Worm (Caenorhabditis elegans) whole organism, L2 larva: ENCODE results near the gene B0222.5.

ENCODE experiments used
- ceh-82 ChIP-seq: fragments of 150-350 bp; optimal IDR thresholded peaks from 2 replicates; lab custom pipeline; 2014; ENCODE audit warnings: missing biosample characterization, missing genetic modification characterization
- egl-27 ChIP-seq: sonication (generic microtip); optimal IDR thresholded peaks from 3 replicates; lab custom pipeline; 2017; ENCODE audit warnings: missing biosample characterization, missing genetic modification reagents, missing genetic modification characterization
- nhr-6 ChIP-seq: fragments of 150-350 bp; optimal IDR thresholded peaks from 2 replicates; lab custom pipeline; 2014; ENCODE audit warnings: missing biosample characterization, missing genetic modification characterization

DNA sequence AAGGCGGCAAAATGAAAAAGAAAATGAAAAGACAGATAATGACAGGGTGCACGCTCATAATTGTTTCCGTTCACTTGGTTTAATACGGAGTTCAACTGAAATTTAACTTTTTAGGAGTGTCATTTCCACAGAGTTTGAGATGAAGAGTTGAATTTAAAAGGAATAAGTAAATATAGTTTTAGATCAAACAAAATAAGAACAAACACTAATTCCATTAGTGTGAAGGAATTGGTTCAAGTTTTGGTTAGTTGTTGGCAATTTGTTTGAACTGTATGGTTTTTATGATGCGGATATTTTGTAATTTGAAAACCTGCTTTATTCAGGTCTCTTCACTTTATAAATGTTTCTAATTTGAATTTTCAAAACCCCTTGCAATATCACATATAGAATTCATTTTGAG lies 2.0 kb upstream of the B0222.5 start, which contains the start of gene B0222.15:
- TF ChIP-seq nhr-6 (tag; lab: Kevin White, UChicago) (no peak), ceh-82 (tag; lab: Kevin White, UChicago) (no peak), egl-27 (no peak)
